Worm (Caenorhabditis elegans) whole organism, L1 larva: ENCODE results near the gene tag-164.
A peak's percentile ranks its signal among the peaks of the same experiment; 100 is the strongest.

Experiments used
- C16A3.4 ChIP-seq: fragments of 150-350 bp; optimal IDR thresholded peaks from 2 replicates; lab custom pipeline; 2014; ENCODE audit warnings: missing biosample characterization, missing genetic modification characterization
- F16B12.6 ChIP-seq: fragments of 150-350 bp; optimal IDR thresholded peaks from 2 replicates; lab custom pipeline; 2014; ENCODE audit warnings: missing biosample characterization, missing genetic modification characterization
- Y116A8C.19 ChIP-seq: sonication (generic microtip); optimal IDR thresholded peaks from 2 replicates; lab custom pipeline; 2016; ENCODE audit warnings: missing compliant biosample characterization, missing genetic modification characterization, borderline replicate concordance
- aly-2 ChIP-seq: fragments of 150-350 bp; optimal IDR thresholded peaks from 2 replicates; lab custom pipeline; 2014; ENCODE audit warnings: missing biosample characterization, missing genetic modification characterization
- ceh-88 ChIP-seq: fragments of 200-800 bp; sonication (Bioruptor generic); IDR thresholded peaks from 2 replicates; pipeline ENCODE4 v1.3.6; 2022; ENCODE audit warnings: missing genetic modification characterization, missing compliant biosample characterization
- ces-1 ChIP-seq: fragments of 150-350 bp; optimal IDR thresholded peaks from 2 replicates; lab custom pipeline; 2014; ENCODE audit warnings: missing biosample characterization, missing genetic modification reagents, missing genetic modification characterization
- dpl-1 ChIP-seq, 3 experiments: fragments of 150-350 bp in 2 of 3; sonication (generic microtip) in 1 of 3; optimal IDR thresholded peaks; 2 replicates each; lab custom pipeline; 2014 to 2017; ENCODE audit warnings: missing biosample characterization in 3 of 3, missing genetic modification characterization in 3 of 3, missing genetic modification reagents in 3 of 3
- dsc-1 ChIP-seq: sonication (generic microtip); optimal IDR thresholded peaks from 2 replicates; lab custom pipeline; 2016; ENCODE audit warnings: mild to moderate bottlenecking, missing genetic modification characterization, missing compliant biosample characterization
- efl-1 ChIP-seq, 4 experiments: fragments of 150-350 bp; optimal IDR thresholded peaks in 3 of 4; peaks in 1 of 4; 1 replicate in 1 of 4; 2 replicates in 3 of 4; lab custom pipeline; 2014; ENCODE audit warnings: missing biosample characterization in 2 of 4, missing genetic modification characterization in 2 of 4, missing genetic modification reagents in 2 of 4
- efl-3 ChIP-seq: fragments of 200-800 bp; sonication (Bioruptor generic); optimal IDR thresholded peaks from 2 replicates; lab custom pipeline; 2018; ENCODE audit warnings: mild to moderate bottlenecking, missing genetic modification characterization, missing compliant biosample characterization
- elt-3 ChIP-seq, 6 experiments: fragments of 150-350 bp in 1 of 6; sonication (generic microtip); optimal IDR thresholded peaks; 2 replicates each; lab custom pipeline; 2017 to 2018; ENCODE audit warnings: missing biosample characterization in 6 of 6, missing genetic modification characterization in 6 of 6, inconsistent platforms in 1 of 6
- fkh-10 ChIP-seq: sonication (generic microtip); optimal IDR thresholded peaks from 2 replicates; lab custom pipeline; 2017; ENCODE audit warnings: missing biosample characterization, missing genetic modification reagents, missing genetic modification characterization
- fkh-4 ChIP-seq: sonication (generic microtip); optimal IDR thresholded peaks from 2 replicates; lab custom pipeline; 2016; ENCODE audit warnings: missing compliant biosample characterization, missing genetic modification characterization, borderline replicate concordance
- fkh-8 ChIP-seq: sonication (generic microtip); optimal IDR thresholded peaks from 2 replicates; lab custom pipeline; 2016; ENCODE audit warnings: mild to moderate bottlenecking, missing genetic modification characterization, missing compliant biosample characterization
- fos-1 ChIP-seq: fragments of 150-350 bp; optimal IDR thresholded peaks from 2 replicates; lab custom pipeline; 2014; ENCODE audit warnings: missing biosample characterization, missing genetic modification characterization
- hlh-4 ChIP-seq: sonication (generic microtip); optimal IDR thresholded peaks from 2 replicates; lab custom pipeline; 2016; ENCODE audit warnings: mild to moderate bottlenecking, missing genetic modification characterization, missing compliant biosample characterization
- hpl-2 ChIP-seq: fragments of 150-350 bp; optimal IDR thresholded peaks from 2 replicates; lab custom pipeline; 2014; ENCODE audit warnings: missing biosample characterization, missing genetic modification reagents, missing genetic modification characterization
- jun-1 ChIP-seq: fragments of 150-350 bp; optimal IDR thresholded peaks from 2 replicates; lab custom pipeline; 2014; ENCODE audit warnings: missing biosample characterization, missing genetic modification reagents, missing genetic modification characterization
- lin-13 ChIP-seq: fragments of 150-350 bp; optimal IDR thresholded peaks from 2 replicates; lab custom pipeline; 2014; ENCODE audit warnings: missing biosample characterization, missing genetic modification reagents, missing genetic modification characterization
- lin-14 ChIP-seq: fragments of 200-800 bp; sonication (Bioruptor generic); optimal IDR thresholded peaks from 2 replicates; lab custom pipeline; 2018; ENCODE audit warnings: mild to moderate bottlenecking, missing genetic modification characterization, moderate library complexity, missing compliant biosample characterization
- lin-15B ChIP-seq: fragments of 150-350 bp; sonication (generic microtip); optimal IDR thresholded peaks from 3 replicates; lab custom pipeline; 2014; ENCODE audit warnings: missing biosample characterization, missing genetic modification characterization
- lin-35 ChIP-seq, 2 experiments: fragments of 150-350 bp; optimal IDR thresholded peaks; 2 replicates each; lab custom pipeline; 2014; ENCODE audit warnings: missing biosample characterization in 2 of 2, missing genetic modification characterization in 2 of 2, missing genetic modification reagents in 2 of 2
- lir-3 ChIP-seq: sonication (generic microtip); optimal IDR thresholded peaks from 2 replicates; lab custom pipeline; 2016; ENCODE audit warnings: mild to moderate bottlenecking, missing genetic modification characterization, moderate library complexity, missing compliant biosample characterization; ENCODE audit not compliant: poor library complexity
- mab-9 ChIP-seq: fragments of 200-800 bp; sonication (Bioruptor generic); IDR thresholded peaks from 2 replicates; pipeline ENCODE4 v1.3.6; 2022; ENCODE audit warnings: missing genetic modification reagents, missing genetic modification characterization, missing compliant biosample characterization
- mef-2 ChIP-seq: fragments of 150-350 bp; optimal IDR thresholded peaks from 2 replicates; lab custom pipeline; 2014; ENCODE audit warnings: missing biosample characterization, missing genetic modification characterization
- mep-1 ChIP-seq: fragments of 150-350 bp; optimal IDR thresholded peaks from 2 replicates; lab custom pipeline; 2014; ENCODE audit warnings: missing biosample characterization, missing genetic modification characterization
- nhr-11 ChIP-seq: fragments of 150-350 bp; optimal IDR thresholded peaks from 2 replicates; lab custom pipeline; 2014; ENCODE audit warnings: missing biosample characterization, missing genetic modification characterization
- nhr-12 ChIP-seq: sonication (generic microtip); optimal IDR thresholded peaks from 2 replicates; lab custom pipeline; 2017; ENCODE audit warnings: missing biosample characterization, missing genetic modification characterization
- nhr-19 ChIP-seq: fragments of 200-800 bp; sonication (Bioruptor generic); conservative IDR thresholded peaks from 2 replicates; pipeline ENCODE4 v1.3.6; 2022; ENCODE audit warnings: missing genetic modification characterization, missing compliant biosample characterization
- nhr-47 ChIP-seq: sonication (generic microtip); optimal IDR thresholded peaks from 2 replicates; lab custom pipeline; 2016; ENCODE audit warnings: mild to moderate bottlenecking, missing genetic modification characterization, moderate library complexity, missing compliant biosample characterization
- nhr-77 ChIP-seq: fragments of 150-350 bp; optimal IDR thresholded peaks from 2 replicates; lab custom pipeline; 2014; ENCODE audit warnings: missing biosample characterization, missing genetic modification characterization
- nhr-85 ChIP-seq: sonication (generic microtip); peaks from one replicate; lab custom pipeline; 2016; ENCODE audit warnings: missing genetic modification characterization, inconsistent platforms, missing compliant biosample characterization
- nhr-90 ChIP-seq: sonication (generic microtip); optimal IDR thresholded peaks from 2 replicates; lab custom pipeline; 2016; ENCODE audit warnings: mild to moderate bottlenecking, missing genetic modification characterization, missing compliant biosample characterization; ENCODE audit not compliant: poor library complexity
- pag-3 ChIP-seq: sonication (generic microtip); optimal IDR thresholded peaks from 2 replicates; lab custom pipeline; 2017; ENCODE audit warnings: missing genetic modification characterization, mild to moderate bottlenecking, missing compliant biosample characterization, antibody characterized with exemption, borderline replicate concordance; ENCODE audit not compliant: insufficient read depth
- pqm-1 ChIP-seq: sonication (generic microtip); optimal IDR thresholded peaks from 3 replicates; lab custom pipeline; 2017; ENCODE audit warnings: missing biosample characterization, missing genetic modification characterization
- snpc-4 ChIP-seq: fragments of 150-350 bp; optimal IDR thresholded peaks from 2 replicates; lab custom pipeline; 2014; ENCODE audit warnings: missing biosample characterization, missing genetic modification characterization
- snu-23 ChIP-seq: sonication (generic microtip); optimal IDR thresholded peaks from 2 replicates; lab custom pipeline; 2016; ENCODE audit warnings: missing genetic modification characterization, missing compliant biosample characterization
- tbx-2 ChIP-seq: sonication (generic microtip); optimal IDR thresholded peaks from 2 replicates; lab custom pipeline; 2016; ENCODE audit warnings: missing genetic modification characterization, missing compliant biosample characterization
- unc-130 ChIP-seq: fragments of 150-350 bp; optimal IDR thresholded peaks from 2 replicates; lab custom pipeline; 2017; ENCODE audit warnings: missing biosample characterization, missing genetic modification characterization, inconsistent platforms
- unc-30 ChIP-seq: sonication (generic microtip); optimal IDR thresholded peaks from 2 replicates; lab custom pipeline; 2017; ENCODE audit warnings: missing biosample characterization, missing genetic modification characterization
- vab-15 ChIP-seq: sonication (generic microtip); optimal IDR thresholded peaks from 2 replicates; lab custom pipeline; 2017; ENCODE audit warnings: missing genotype, mild to moderate bottlenecking, missing genetic modification characterization, missing compliant biosample characterization
- xbp-1 ChIP-seq: sonication (generic microtip); optimal IDR thresholded peaks from 2 replicates; lab custom pipeline; 2016; ENCODE audit warnings: missing genetic modification characterization, missing compliant biosample characterization
- ztf-11 ChIP-seq, 2 experiments: sonication (generic microtip); optimal IDR thresholded peaks; 2 replicates each; lab custom pipeline; 2016 to 2017; ENCODE audit warnings: missing genetic modification characterization in 2 of 2, missing biosample characterization in 1 of 2, missing compliant biosample characterization in 1 of 2
- ztf-4 ChIP-seq: fragments of 150-350 bp; optimal IDR thresholded peaks from 2 replicates; lab custom pipeline; 2014; ENCODE audit warnings: missing biosample characterization, missing genetic modification characterization

tag-164 gene

ce11 chrIII:13461535-13461934, 2.2 kb downstream of the tag-164 start:
- TF ChIP-seq efl-1 (optimal IDR thresholded peaks at IDR 0.05; lab: Kevin White, UChicago) (no peak), efl-1 (GFP tag; optimal IDR thresholded peaks at IDR 0.05 in 1 of 2; lab: Kevin White, UChicago) (peak in 1 of 2 experiments; percentile 61), nhr-85 (tag; lab: Kevin White, UChicago) (peak; percentile 67), snu-23 (GFP tag; lab: Kevin White, UChicago) (no peak), nhr-77 (tag; lab: Kevin White, UChicago) (no peak)

ce11 chrIII:13462138-13462634, 2.8 kb downstream of the tag-164 start, which contains the start of the genes abcf-2 and T27E9.2:
TSS of gene abcf-2 (minus strand) at chrIII:13462238.
TSS of gene T27E9.2 (minus strand) at chrIII:13462584.
- TF ChIP-seq efl-1 (optimal IDR thresholded peaks at IDR 0.05; lab: Kevin White, UChicago) = no peak
- TF ChIP-seq efl-1 (GFP tag; optimal IDR thresholded peaks at IDR 0.05 in 1 of 2; lab: Kevin White, UChicago) = peak in 1 of 2 experiments; percentile 86
- TF ChIP-seq jun-1 (tag; lab: Kevin White, UChicago) = no peak

- TF ChIP-seq Y116A8C.19 (tag; lab: Kevin White, UChicago) (no peak), dpl-1 (GFP tag; optimal IDR thresholded peaks at IDR 0.05; lab: Kevin White, UChicago) (peak; percentile 97 to 98 (median 97)), nhr-12 (no peak), pqm-1 (tag; lab: Kevin White, UChicago) (no peak), nhr-19 (GFP tag; lab: Robert Waterston, UW) (peak; percentile 97), mep-1 (tag; lab: Kevin White, UChicago) (peak; percentile 92), mef-2 (peak; percentile 71), nhr-47 (peak; percentile 98), hpl-2 (GFP tag; lab: Kevin White, UChicago) (peak; percentile 2), pag-3 (tag; lab: Kevin White, UChicago) (no peak), lin-13 (GFP tag; lab: Kevin White, UChicago) (peak; percentile 96), nhr-90 (tag; lab: Kevin White, UChicago) (peak; percentile 96), unc-130 (peak; percentile 90), nhr-85 (tag; lab: Kevin White, UChicago) (peak; percentile 96), ztf-11 (tag; optimal IDR thresholded peaks at IDR 0.05; lab: Kevin White, UChicago) (peak in 1 of 2 experiments; percentile 87), ceh-88 (GFP tag; lab: Robert Waterston, UW) (peak; percentile 92), vab-15 (tag; lab: Kevin White, UChicago) (peak; percentile 96), fkh-10 (GFP tag; lab: Kevin White, UChicago) (peak; percentile 70), lin-35 (GFP tag; optimal IDR thresholded peaks at IDR 0.05; lab: Kevin White, UChicago) (peak; percentile 98), fkh-4 (tag; lab: Kevin White, UChicago) (no peak), unc-30 (tag; lab: Kevin White, UChicago) (no peak), mab-9 (GFP tag; lab: Robert Waterston, UW) (peak; percentile 93), snpc-4 (tag; lab: Kevin White, UChicago) (peak; percentile 57), tbx-2 (peak; percentile 96), efl-3 (GFP tag; lab: Kevin White, UChicago) (peak; percentile 16), snu-23 (GFP tag; lab: Kevin White, UChicago) (peak; percentile 97), fos-1 (tag; lab: Kevin White, UChicago) (peak; percentile 72), aly-2 (tag; lab: Kevin White, UChicago) (peak; percentile 37), lin-15B (tag; lab: Kevin White, UChicago) (peak; percentile 94), xbp-1 (tag; lab: Kevin White, UChicago) (peak; percentile 95), dsc-1 (peak; percentile 96), hlh-4 (tag; lab: Kevin White, UChicago) (peak; percentile 37), fkh-8 (tag; lab: Kevin White, UChicago) (peak; percentile 98), C16A3.4 (tag; lab: Kevin White, UChicago) (peak; percentile 94), ces-1 (no peak), efl-1 (optimal IDR thresholded peaks at IDR 0.05; lab: Kevin White, UChicago) (peak; percentile 90 to 99), efl-1 (GFP tag; optimal IDR thresholded peaks at IDR 0.05 in 1 of 2; lab: Kevin White, UChicago) (peak; percentile 98 to 100), elt-3 (tag; optimal IDR thresholded peaks at IDR 0.05; lab: Kevin White, UChicago) (peak in 5 of 6 experiments; percentile 39 to 86 (median 60)), lin-14 (GFP tag; lab: Kevin White, UChicago) (peak; percentile 93), ztf-4 (tag; lab: Kevin White, UChicago) (peak; percentile 85), lir-3 (tag; lab: Kevin White, UChicago) (peak; percentile 78), F16B12.6 (tag; lab: Kevin White, UChicago) (peak; percentile 72), nhr-11 (tag; lab: Kevin White, UChicago) (peak; percentile 61)
Observed at ce11 chrIII:13462965-13463783, 3.8 kb downstream of the tag-164 start, which contains the start of gene ant-1.1. TSS of gene ant-1.1 (plus strand) at chrIII:13463163.
